Fruit fly (Drosophila melanogaster): Measurements from ENCODE around the gene hng3.
A peak's percentile ranks its signal among the peaks of the same experiment; 100 is the strongest.

The hng3 gene

DNA sequence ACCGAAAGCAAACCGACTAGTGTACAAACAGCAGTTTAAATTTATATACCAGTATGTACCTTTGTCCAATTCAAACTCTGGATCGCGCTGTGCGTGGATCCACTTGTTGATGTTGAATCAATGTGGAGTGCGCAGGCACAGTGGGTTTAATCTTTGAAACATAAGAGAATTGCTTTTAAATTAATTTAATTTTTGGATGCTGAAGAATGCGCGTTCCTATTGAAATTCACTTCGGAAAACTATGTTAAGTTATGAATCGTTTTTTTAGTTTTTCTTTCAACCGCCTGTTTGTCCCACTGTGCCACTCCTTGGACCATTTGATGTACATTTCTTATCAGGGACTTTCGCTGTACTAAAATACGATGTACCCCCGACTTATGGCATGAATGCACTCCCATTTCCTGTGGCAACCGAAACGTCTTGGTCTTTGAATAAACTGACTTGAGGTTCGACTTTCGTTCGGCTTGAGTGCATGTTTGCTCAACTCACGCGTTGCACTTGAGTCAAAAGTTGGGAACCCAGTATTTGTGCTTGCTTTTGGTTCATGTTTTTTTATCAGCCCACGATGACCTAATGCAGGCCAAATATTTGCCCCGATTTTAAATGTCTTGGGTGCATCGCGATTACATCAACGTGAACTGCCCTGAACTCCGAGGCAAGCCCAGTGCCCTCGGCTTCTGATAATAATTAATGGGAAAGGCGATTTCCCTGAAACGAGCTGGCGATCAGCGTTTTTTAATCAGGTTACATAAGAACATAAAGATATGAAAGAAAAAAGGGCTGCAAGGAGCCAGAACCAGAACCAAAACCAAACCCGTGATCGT, 30.6 kb downstream of the hng3 start (continued):
- TF ChIP-seq CG11762 (GFP tag; optimal IDR thresholded peaks at IDR 0.05; ENCODE audit: insufficient read depth), result peak; percentile 88
- peak; percentile 81 for TF ChIP-seq Lpt (GFP tag; optimal IDR thresholded peaks at IDR 0.05)
- peak; percentile 92 for TF ChIP-seq CG31627 (GFP tag; optimal IDR thresholded peaks at IDR 0.05)
- TF ChIP-seq fd85E (GFP tag; optimal IDR thresholded peaks at IDR 0.05), result peak; percentile 82
- TF ChIP-seq ss (GFP tag; optimal IDR thresholded peaks at IDR 0.05), result peak; percentile 88 to 90
- TF ChIP-seq OdsH (GFP tag; optimal IDR thresholded peaks at IDR 0.05), result peak; percentile 93
- peak; percentile 85 for TF ChIP-seq CG6276 (GFP tag; optimal IDR thresholded peaks at IDR 0.05)
- TF ChIP-seq spab (GFP tag; optimal IDR thresholded peaks at IDR 0.05), result peak; percentile 93
- peak; percentile 99 for TF ChIP-seq Eip78C (GFP tag)
- peak; percentile 95 for TF ChIP-seq Met (GFP tag; optimal IDR thresholded peaks at IDR 0.05)
- peak; percentile 84 for TF ChIP-seq CG7368 (GFP tag; optimal IDR thresholded peaks at IDR 0.05)
- peak; percentile 76 for TF ChIP-seq Blimp-1 (GFP tag; optimal IDR thresholded peaks at IDR 0.05)
- TF ChIP-seq CG3032 (tag; optimal IDR thresholded peaks at IDR 0.05), result peak; percentile 90
- peak; percentile 81 for TF ChIP-seq dac (GFP tag; optimal IDR thresholded peaks at IDR 0.05)
- peak; percentile 86 for TF ChIP-seq fd59A (GFP tag; optimal IDR thresholded peaks at IDR 0.05)
- TF ChIP-seq CG8119 (GFP tag; IDR thresholded peaks at IDR 0.05), result peak; percentile 93
- TF ChIP-seq Sox102F (GFP tag; optimal IDR thresholded peaks at IDR 0.05), result peak; percentile 95
- TF ChIP-seq salr (GFP tag; optimal IDR thresholded peaks at IDR 0.05), result peak; percentile 77 to 83
- peak; percentile 89 for TF ChIP-seq CG6808 (GFP tag; optimal IDR thresholded peaks at IDR 0.05)
- peak; percentile 95 for TF ChIP-seq Sox14 (GFP tag; optimal IDR thresholded peaks at IDR 0.05)
- TF ChIP-seq Gug (GFP tag; IDR thresholded peaks at IDR 0.05), result peak; percentile 90

DNA sequence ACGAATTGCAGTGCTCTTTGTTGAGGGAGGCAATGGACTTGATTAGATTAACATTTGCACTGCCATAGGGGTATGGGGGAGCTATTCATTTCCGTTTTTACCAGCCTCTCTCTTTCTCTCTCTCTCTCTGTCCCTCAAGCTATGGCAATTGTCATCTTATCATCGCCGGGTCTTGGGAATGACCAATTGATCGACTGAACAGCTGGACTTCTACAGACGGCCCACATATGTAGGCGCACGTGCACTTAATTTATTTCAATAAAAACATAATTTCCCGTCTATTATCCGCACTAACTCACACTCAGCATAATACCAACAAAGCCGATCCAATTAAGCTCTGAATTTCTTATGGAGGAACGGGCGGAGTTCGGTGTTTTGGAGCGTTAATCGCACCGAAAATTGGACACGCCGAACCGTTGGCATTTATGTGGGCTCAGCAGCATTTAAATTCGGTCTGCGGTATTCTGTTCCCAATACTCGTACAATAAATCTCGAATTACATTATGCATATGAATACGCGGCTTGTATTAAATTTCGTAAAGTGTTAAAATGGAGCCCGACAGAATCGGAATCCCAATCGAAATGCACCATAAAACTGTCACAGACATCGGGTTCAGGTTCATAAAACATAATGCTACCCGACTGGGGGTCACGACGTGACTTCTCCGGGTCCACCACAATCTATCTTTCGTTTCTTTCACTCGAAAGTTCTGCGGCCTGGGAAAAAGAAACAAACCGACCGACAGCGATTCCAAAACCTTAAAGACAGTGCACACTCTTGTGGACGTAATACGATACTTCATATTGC, 31.4 kb downstream of the hng3 start:
- TF ChIP-seq fkh (GFP tag; optimal IDR thresholded peaks at IDR 0.05), result no peak
- TF ChIP-seq net (GFP tag; optimal IDR thresholded peaks at IDR 0.05), result no peak
- TF ChIP-seq Hr4 (GFP tag; optimal IDR thresholded peaks at IDR 0.05), result no peak
- TF ChIP-seq fd59A (GFP tag; optimal IDR thresholded peaks at IDR 0.05), result no peak
- TF ChIP-seq CG6276 (GFP tag; optimal IDR thresholded peaks at IDR 0.05), result no peak
- no peak for TF ChIP-seq OdsH (GFP tag; optimal IDR thresholded peaks at IDR 0.05)
- no peak for TF ChIP-seq esn (GFP tag; optimal IDR thresholded peaks at IDR 0.05)
- no peak for TF ChIP-seq Eip78C (GFP tag)
- TF ChIP-seq CG10669 (GFP tag; optimal IDR thresholded peaks at IDR 0.05), result no peak
- TF ChIP-seq cyc (GFP tag; optimal IDR thresholded peaks at IDR 0.05), result no peak
- no peak for TF ChIP-seq Met (GFP tag; optimal IDR thresholded peaks at IDR 0.05)
- no peak for TF ChIP-seq salr (GFP tag; optimal IDR thresholded peaks at IDR 0.05)
- no peak for TF ChIP-seq ss (GFP tag; optimal IDR thresholded peaks at IDR 0.05)
- no peak for TF ChIP-seq CG11762 (GFP tag; optimal IDR thresholded peaks at IDR 0.05; ENCODE audit: insufficient read depth)
- TF ChIP-seq CG8632 (GFP tag; optimal IDR thresholded peaks at IDR 0.05), result no peak
- TF ChIP-seq lz (GFP tag; optimal IDR thresholded peaks at IDR 0.05), result no peak
- TF ChIP-seq CG6792 (GFP tag; optimal IDR thresholded peaks at IDR 0.05), result no peak
- TF ChIP-seq topi (GFP tag; optimal IDR thresholded peaks at IDR 0.05), result no peak
- TF ChIP-seq CG16779 (tag; optimal IDR thresholded peaks at IDR 0.05), result no peak

DNA sequence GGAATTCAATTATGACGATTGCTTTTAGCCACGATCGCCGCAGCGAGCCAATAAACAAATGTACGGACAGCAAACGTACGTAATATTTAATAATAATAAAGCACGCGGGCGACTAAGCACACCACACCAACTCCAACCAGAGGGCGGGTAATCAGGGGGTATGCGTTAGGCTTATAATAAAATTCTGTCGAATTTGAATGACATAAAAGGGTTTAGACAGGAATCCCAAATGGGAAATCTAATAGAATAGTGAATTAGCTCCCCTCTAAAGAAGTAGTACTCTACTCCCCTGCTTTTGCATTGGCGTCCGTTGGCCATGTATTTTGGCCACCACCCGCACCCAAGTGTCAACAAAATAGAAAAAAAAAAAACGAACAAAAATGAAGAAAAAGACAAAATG, 32.9 kb downstream of the hng3 start:
- TF ChIP-seq CG1621 (tag; optimal IDR thresholded peaks at IDR 0.05), result no peak
- peak; percentile 83 for TF ChIP-seq eg (GFP tag; IDR thresholded peaks at IDR 0.05)
- TF ChIP-seq Gug (GFP tag; IDR thresholded peaks at IDR 0.05), result peak; percentile 65
- peak; percentile 63 for TF ChIP-seq CG15336 (GFP tag; IDR thresholded peaks at IDR 0.05)
- peak; percentile 33; the same call in 2 of the 3 replicates for TF ChIP-seq CG6163 (GFP tag; IDR thresholded peaks at IDR 0.05)
- no peak for TF ChIP-seq Smox (GFP tag; optimal IDR thresholded peaks at IDR 0.05)
- TF ChIP-seq Hr38 (GFP tag; optimal IDR thresholded peaks at IDR 0.05), result no peak
- TF ChIP-seq dac (GFP tag; optimal IDR thresholded peaks at IDR 0.05), result no peak
- TF ChIP-seq CG10631 (GFP tag; optimal IDR thresholded peaks at IDR 0.05), result no peak
- peak; percentile 64 for TF ChIP-seq CG11294 (GFP tag; IDR thresholded peaks at IDR 0.05)
- peak; percentile 30; the same call in 1 of the 3 replicates for TF ChIP-seq CG8119 (GFP tag; IDR thresholded peaks at IDR 0.05)

All from whole organism, prepupa.